Worm (Caenorhabditis elegans): ENCODE measurements around the gene ace-3.

ace-3 gene

ce11 chrII:14244457-14245254 lies 39.2 kb downstream of the ace-3 start (continued):
- TF ChIP-seq hlh-12 (tag; optimal IDR thresholded peaks at IDR 0.05) (no peak), F49E8.2 (tag; optimal IDR thresholded peaks at IDR 0.05; ENCODE audit: insufficient read depth) (peak; percentile 65), F23B12.7 (tag; optimal IDR thresholded peaks at IDR 0.05; ENCODE audit: insufficient read depth) (no peak), die-1 (tag; optimal IDR thresholded peaks at IDR 0.05) (no peak), ets-4 (GFP tag; optimal IDR thresholded peaks at IDR 0.05) (no peak), hmg-1.2 (GFP tag; IDR thresholded peaks at IDR 0.05) (peak; percentile 95), K12H6.12 (tag; optimal IDR thresholded peaks at IDR 0.05) (peak; percentile 15), efl-1 (GFP tag; optimal IDR thresholded peaks at IDR 0.05) (peak; percentile 68), zim-3 (tag; optimal IDR thresholded peaks at IDR 0.05) (no peak), lsl-1 (GFP tag; optimal IDR thresholded peaks at IDR 0.05) (peak; percentile 100), Y95B8A.8 (GFP tag; IDR thresholded peaks at IDR 0.05) (peak; percentile 78; the same call in 1 of the 2 replicates), tbx-9 (tag; optimal IDR thresholded peaks at IDR 0.05; ENCODE audit: borderline replicate concordance) (no peak), fkh-3 (tag; optimal IDR thresholded peaks at IDR 0.05) (no peak), attf-5 (GFP tag; optimal IDR thresholded peaks at IDR 0.05) (no peak), hlh-26 (GFP tag; conservative IDR thresholded peaks at IDR 0.05) (no peak), F57A8.1 (GFP tag; optimal IDR thresholded peaks at IDR 0.05) (no peak), sptf-2 (GFP tag; optimal IDR thresholded peaks at IDR 0.05) (no peak), F52B5.7 (tag; optimal IDR thresholded peaks at IDR 0.05) (no peak), F57C9.4 (tag; optimal IDR thresholded peaks at IDR 0.05) (no peak), let-526 (GFP tag; IDR thresholded peaks at IDR 0.05) (no peak), unc-62 (GFP tag; optimal IDR thresholded peaks at IDR 0.05) (no peak), aptf-3 (GFP tag; IDR thresholded peaks at IDR 0.05) (no peak), B0261.1 (tag; optimal IDR thresholded peaks at IDR 0.05) (no peak), repo-1 (tag; optimal IDR thresholded peaks at IDR 0.05) (no peak), ztf-26 (tag; optimal IDR thresholded peaks at IDR 0.05) (no peak), Y67H2A.10 (GFP tag; conservative IDR thresholded peaks at IDR 0.05) (no peak), lag-1 (GFP tag; IDR thresholded peaks at IDR 0.05) (no peak), lin-35 (GFP tag; optimal IDR thresholded peaks at IDR 0.05) (peak in 1 of 3 experiments; percentile 12), akir-1 (GFP tag; optimal IDR thresholded peaks at IDR 0.05) (no peak), chd-7 (tag; optimal IDR thresholded peaks at IDR 0.05) (no peak), nfyb-1 (GFP tag; IDR thresholded peaks at IDR 0.05) (no peak), Y56A3A.18 (GFP tag; IDR thresholded peaks at IDR 0.05) (no peak), Y79H2A.3 (GFP tag; conservative IDR thresholded peaks at IDR 0.05) (no peak), ZK185.1 (tag; optimal IDR thresholded peaks at IDR 0.05; ENCODE audit: poor library complexity, severe bottlenecking) (no peak), nfya-2 (GFP tag; IDR thresholded peaks at IDR 0.05) (no peak), K11D2.4 (GFP tag; IDR thresholded peaks at IDR 0.05) (no peak), egrh-3 (GFP tag; IDR thresholded peaks at IDR 0.05) (no peak), attf-3 (GFP tag; conservative IDR thresholded peaks at IDR 0.05) (no peak), snpc-1.3 (tag; optimal IDR thresholded peaks at IDR 0.05; ENCODE audit: insufficient read depth) (peak; percentile 86), pha-4 (tag; optimal IDR thresholded peaks at IDR 0.05) (no peak), rcor-1 (GFP tag; IDR thresholded peaks at IDR 0.05) (peak; percentile 82), somi-1 (GFP tag; optimal IDR thresholded peaks at IDR 0.05) (no peak), ceh-100 (GFP tag; IDR thresholded peaks at IDR 0.05) (peak; percentile 68), ztf-25 (GFP tag; IDR thresholded peaks at IDR 0.05) (no peak), B0019.2 (GFP tag; conservative IDR thresholded peaks at IDR 0.05) (no peak), Y53G8AR.9 (GFP tag; conservative IDR thresholded peaks at IDR 0.05) (peak; percentile 32; the same call in 1 of the 2 replicates), snpc-3.4 (tag; optimal IDR thresholded peaks at IDR 0.05) (peak; percentile 84)

Data from whole organism, young adult.